Fruit fly (Drosophila melanogaster) whole organism, embryonic: Measurements from ENCODE around the gene CG32681.

Experiments used
- ATbp ChIP-seq: fragments of 200-800 bp; sonication (Bioruptor generic); optimal IDR thresholded peaks from 2 replicates; lab custom pipeline; 2017; ENCODE audit warnings: missing biosample characterization, mild to moderate bottlenecking, missing genetic modification characterization, missing genetic modification reagents
- Abd-B ChIP-seq: fragments of 200-800 bp; sonication (Bioruptor generic); optimal IDR thresholded peaks from 2 replicates; lab custom pipeline; 2018; ENCODE audit warnings: missing biosample characterization, mild to moderate bottlenecking, missing genetic modification characterization, moderate library complexity
- Bteb2 ChIP-seq: fragments of 200-800 bp; sonication (Bioruptor generic); optimal IDR thresholded peaks from 2 replicates; lab custom pipeline; 2016; ENCODE audit warnings: missing biosample characterization, missing genetic modification characterization
- CG11723 ChIP-seq: fragments of 200-800 bp; sonication (Bioruptor generic); optimal IDR thresholded peaks from 2 replicates; lab custom pipeline; 2017; ENCODE audit warnings: missing biosample characterization, mild to moderate bottlenecking, missing genetic modification characterization
- CG13894 ChIP-seq: fragments of 200-800 bp; sonication (Bioruptor generic); optimal IDR thresholded peaks from 3 replicates; lab custom pipeline; 2018; ENCODE audit warnings: missing biosample characterization, mild to moderate bottlenecking, missing genetic modification characterization, moderate library complexity
- CG14965 ChIP-seq: fragments of 200-800 bp; sonication (Bioruptor generic); optimal IDR thresholded peaks from 2 replicates; lab custom pipeline; 2016; ENCODE audit warnings: missing biosample characterization, missing genetic modification characterization, borderline replicate concordance
- CG18262 ChIP-seq: fragments of 200-800 bp; optimal IDR thresholded peaks from 3 replicates; lab custom pipeline; 2019; ENCODE audit warnings: missing biosample characterization, mild to moderate bottlenecking, missing genetic modification characterization, moderate library complexity
- CG1832 ChIP-seq: fragments of 200-800 bp; sonication (Bioruptor generic); optimal IDR thresholded peaks from 2 replicates; lab custom pipeline; 2017; ENCODE audit warnings: missing biosample characterization, mild to moderate bottlenecking, missing genetic modification characterization, inconsistent platforms
- CG2678 ChIP-seq: fragments of 200-800 bp; sonication (Bioruptor generic); optimal IDR thresholded peaks from 3 replicates; lab custom pipeline; 2019; ENCODE audit warnings: missing biosample characterization, mild to moderate bottlenecking, missing genetic modification characterization, moderate library complexity
- CG2712 ChIP-seq: fragments of 200-800 bp; optimal IDR thresholded peaks from 3 replicates; lab custom pipeline; 2019; ENCODE audit warnings: missing biosample characterization, mild to moderate bottlenecking, missing genetic modification characterization, moderate library complexity
- CG3407 ChIP-seq: fragments of 200-800 bp; sonication (Bioruptor generic); optimal IDR thresholded peaks from 2 replicates; lab custom pipeline; 2018; ENCODE audit warnings: missing biosample characterization, mild to moderate bottlenecking, missing genetic modification characterization
- CG34422 ChIP-seq: fragments of 200-800 bp; sonication (Bioruptor generic); IDR thresholded peaks from 3 replicates; pipeline ENCODE4 v1.3.6; 2022; ENCODE audit warnings: missing biosample characterization, missing genetic modification characterization
- CG3847 ChIP-seq: fragments of 200-800 bp; sonication (Bioruptor generic); IDR thresholded peaks from 2 replicates; pipeline ENCODE4 v1.3.6; 2022; ENCODE audit warnings: missing biosample characterization, missing genetic modification characterization
- CG6175 ChIP-seq: fragments of 200-800 bp; sonication (Bioruptor generic); IDR thresholded peaks from 3 replicates; pipeline ENCODE4 v1.3.6; 2022; ENCODE audit warnings: missing biosample characterization, missing genetic modification characterization
- CG7745 ChIP-seq: fragments of 200-800 bp; sonication (Bioruptor generic); optimal IDR thresholded peaks from 2 replicates; lab custom pipeline; 2018; ENCODE audit warnings: missing biosample characterization, mild to moderate bottlenecking, missing genetic modification characterization, moderate library complexity
- CG7786 ChIP-seq: fragments of 200-800 bp; sonication (Bioruptor generic); optimal IDR thresholded peaks from 2 replicates; lab custom pipeline; 2016; ENCODE audit warnings: missing biosample characterization, missing genetic modification characterization
- CG8281 ChIP-seq: fragments of 200-800 bp; sonication (Bioruptor generic); optimal IDR thresholded peaks from 2 replicates; lab custom pipeline; 2018; ENCODE audit warnings: missing biosample characterization, mild to moderate bottlenecking, missing genetic modification characterization, moderate library complexity
- CG9215 ChIP-seq: fragments of 200-800 bp; sonication (Bioruptor generic); IDR thresholded peaks from 2 replicates; pipeline ENCODE4 v1.3.6; 2022; ENCODE audit warnings: missing biosample characterization, missing genetic modification characterization
- CrebB ChIP-seq: fragments of 200-800 bp; sonication (Bioruptor generic); optimal IDR thresholded peaks from 3 replicates; lab custom pipeline; 2018; ENCODE audit warnings: missing biosample characterization, mild to moderate bottlenecking, missing genetic modification characterization
- D19B ChIP-seq: fragments of 200-800 bp; sonication (Bioruptor generic); optimal IDR thresholded peaks from 2 replicates; lab custom pipeline; 2017; ENCODE audit warnings: missing biosample characterization, mild to moderate bottlenecking, missing genetic modification characterization
- Doc3 ChIP-seq: fragments of 200-800 bp; sonication (Bioruptor generic); IDR thresholded peaks from 3 replicates; pipeline ENCODE4 v1.3.6; 2022; ENCODE audit warnings: missing biosample characterization, missing genetic modification characterization; ENCODE audit not compliant: partially characterized antibody
- Drgx ChIP-seq: fragments of 200-800 bp; sonication (Bioruptor generic); IDR thresholded peaks from 2 replicates; pipeline ENCODE4 v1.3.6; 2022; ENCODE audit warnings: missing biosample characterization, missing genetic modification characterization
- Lim3 ChIP-seq: fragments of 200-800 bp; sonication (Bioruptor generic); IDR thresholded peaks from 2 replicates; pipeline ENCODE4 v1.3.6; 2022; ENCODE audit warnings: missing biosample characterization, missing genetic modification characterization
- NFAT ChIP-seq: fragments of 200-800 bp; sonication (Bioruptor generic); IDR thresholded peaks from 2 replicates; pipeline ENCODE4 v1.3.6; 2022; ENCODE audit warnings: missing biosample characterization, missing genetic modification characterization
- Sry-δ ChIP-seq: fragments of 200-800 bp; sonication (Bioruptor generic); optimal IDR thresholded peaks from 2 replicates; lab custom pipeline; 2016; ENCODE audit warnings: missing biosample characterization, missing genetic modification characterization
- Trl ChIP-seq, 3 experiments: fragments of >200 bp in 2 of 3; fragments of 200-800 bp in 1 of 3; sonication (Bioruptor generic) in 1 of 3; optimal IDR thresholded peaks; 2 replicates in 1 of 3; 3 replicates in 2 of 3; lab custom pipeline; 2016 to 2017; ENCODE audit warnings: missing biosample characterization in 1 of 3, missing genetic modification characterization in 1 of 3
- bab2 ChIP-seq: fragments of 200-800 bp; sonication (Bioruptor generic); optimal IDR thresholded peaks from 2 replicates; lab custom pipeline; 2016; ENCODE audit warnings: missing biosample characterization, missing genetic modification characterization
- bbx ChIP-seq: fragments of 200-800 bp; sonication (Bioruptor generic); IDR thresholded peaks from 2 replicates; pipeline ENCODE4 v1.3.6; 2022; ENCODE audit warnings: missing biosample characterization, missing genetic modification characterization; ENCODE audit not compliant: partially characterized antibody
- btn ChIP-seq: fragments of 200-800 bp; sonication (Bioruptor generic); optimal IDR thresholded peaks from 2 replicates; lab custom pipeline; 2016; ENCODE audit warnings: missing biosample characterization, missing genetic modification characterization
- disco-r ChIP-seq: fragments of 200-800 bp; sonication (Bioruptor generic); optimal IDR thresholded peaks from 2 replicates; lab custom pipeline; 2016; ENCODE audit warnings: missing biosample characterization, missing genetic modification characterization
- dpn ChIP-seq, 2 experiments: fragments of 200-800 bp; sonication (Bioruptor generic); optimal IDR thresholded peaks; 3 replicates each; lab custom pipeline; 2016; ENCODE audit warnings: missing biosample characterization in 2 of 2, missing genetic modification characterization in 2 of 2
- fru ChIP-seq: fragments of >200 bp; optimal IDR thresholded peaks from 2 replicates; lab custom pipeline; 2017
- insv ChIP-seq, 2 experiments: fragments of 200-800 bp; sonication (Bioruptor generic); optimal IDR thresholded peaks; 3 replicates each; lab custom pipeline; 2016 to 2018; ENCODE audit warnings: missing biosample characterization in 2 of 2, missing genetic modification characterization in 2 of 2
- jigr1 ChIP-seq: fragments of 200-800 bp; sonication (Bioruptor generic); IDR thresholded peaks from 3 replicates; pipeline ENCODE4 v1.3.6; 2022; ENCODE audit warnings: missing biosample characterization, missing genetic modification characterization
- klu ChIP-seq: fragments of 200-800 bp; sonication (Bioruptor generic); IDR thresholded peaks from 2 replicates; pipeline ENCODE4 v1.3.6; 2022; ENCODE audit warnings: missing biosample characterization, missing genetic modification characterization
- onecut ChIP-seq: fragments of 200-800 bp; sonication (Bioruptor generic); IDR thresholded peaks from 2 replicates; pipeline ENCODE4 v1.3.6; 2022; ENCODE audit warnings: missing biosample characterization, missing genetic modification characterization
- pnt ChIP-seq: fragments of 200-800 bp; sonication (Bioruptor generic); optimal IDR thresholded peaks from 3 replicates; lab custom pipeline; 2016; ENCODE audit warnings: missing biosample characterization, missing genetic modification characterization
- psq ChIP-seq: fragments of 200-800 bp; sonication (Bioruptor generic); optimal IDR thresholded peaks from 2 replicates; lab custom pipeline; 2017; ENCODE audit warnings: missing biosample characterization, missing genetic modification characterization
- ranshi ChIP-seq: fragments of 200-800 bp; sonication (Bioruptor generic); IDR thresholded peaks from 2 replicates; pipeline ENCODE4 v1.3.6; 2022; ENCODE audit warnings: missing biosample characterization, missing genetic modification characterization
- salm ChIP-seq: fragments of 200-800 bp; sonication (Bioruptor generic); optimal IDR thresholded peaks from 2 replicates; lab custom pipeline; 2018; ENCODE audit warnings: missing biosample characterization, mild to moderate bottlenecking, missing genetic modification characterization
- sc ChIP-seq, 3 experiments: fragments of >200 bp in 2 of 3; fragments of 200-800 bp in 1 of 3; sonication (Bioruptor generic) in 1 of 3; optimal IDR thresholded peaks; 2 replicates in 2 of 3; 3 replicates in 1 of 3; lab custom pipeline; 2017; ENCODE audit warnings: mild to moderate bottlenecking in 1 of 3, missing biosample characterization in 1 of 3, missing genetic modification characterization in 1 of 3, missing genetic modification reagents in 1 of 3
- sd ChIP-seq: fragments of 200-800 bp; sonication (Bioruptor generic); optimal IDR thresholded peaks from 3 replicates; lab custom pipeline; 2018; ENCODE audit warnings: missing biosample characterization, mild to moderate bottlenecking, missing genetic modification characterization, moderate library complexity
- slp2 ChIP-seq: fragments of 200-800 bp; sonication (Bioruptor generic); optimal IDR thresholded peaks from 2 replicates; lab custom pipeline; 2016; ENCODE audit warnings: missing biosample characterization, missing genetic modification characterization
- sr ChIP-seq: fragments of 200-800 bp; sonication (Bioruptor generic); IDR thresholded peaks from 3 replicates; pipeline ENCODE4 v1.3.6; 2022; ENCODE audit warnings: missing biosample characterization, missing genetic modification characterization
- tap ChIP-seq: fragments of 200-800 bp; optimal IDR thresholded peaks from 3 replicates; lab custom pipeline; 2019; ENCODE audit warnings: missing biosample characterization, mild to moderate bottlenecking, missing genetic modification characterization, moderate library complexity
- tgo ChIP-seq: fragments of 200-800 bp; sonication (Bioruptor generic); IDR thresholded peaks from 3 replicates; pipeline ENCODE4 v1.3.6; 2022; ENCODE audit warnings: missing biosample characterization, missing genetic modification characterization
- tll ChIP-seq, 2 experiments: fragments of 200-800 bp in 1 of 2; fragments of >200 bp in 1 of 2; sonication (Bioruptor generic) in 1 of 2; optimal IDR thresholded peaks; 2 replicates each; lab custom pipeline; 2017 to 2019; ENCODE audit warnings: missing biosample characterization in 2 of 2, missing genetic modification characterization in 2 of 2, mild to moderate bottlenecking in 1 of 2, moderate library complexity in 1 of 2
- wor ChIP-seq: fragments of 200-800 bp; sonication (Bioruptor generic); IDR thresholded peaks from 2 replicates; pipeline ENCODE4 v1.3.6; 2022; ENCODE audit warnings: missing biosample characterization, missing genetic modification characterization
- z ChIP-seq: fragments of 200-800 bp; sonication (Bioruptor generic); IDR thresholded peaks from 3 replicates; pipeline ENCODE4 v1.3.6; 2022; ENCODE audit warnings: missing biosample characterization, missing genetic modification characterization

Gene CG32681

dm6 chrX:10365748-10366415, 15.3 kb downstream of the CG32681 start (continued):
- no peak for TF ChIP-seq Bteb2
- TF ChIP-seq tll (GFP tag; optimal IDR thresholded peaks at IDR 0.05; lab: Kevin White, UChicago) = no peak
- no peak for TF ChIP-seq pnt
- TF ChIP-seq CG11723 (GFP tag; lab: Kevin White, UChicago) = no peak
- no peak for TF ChIP-seq Lim3 (GFP tag; lab: Robert Waterston, UW)
- TF ChIP-seq CG2712 (tag; lab: Kevin White, UChicago) = peak; percentile 32
- peak; percentile 38 for TF ChIP-seq ATbp (GFP tag; lab: Kevin White, UChicago)
- TF ChIP-seq btn = no peak
- TF ChIP-seq CrebB (tag; lab: Kevin White, UChicago) = no peak
- no peak for TF ChIP-seq CG6175 (GFP tag; lab: Robert Waterston, UW)
- TF ChIP-seq CG9215 = no peak
- TF ChIP-seq sr (GFP tag; lab: Robert Waterston, UW) = no peak
- no peak for TF ChIP-seq bab2 (GFP tag; lab: Kevin White, UChicago)
- no peak for TF ChIP-seq CG8281 (tag; lab: Kevin White, UChicago)
- peak; percentile 26 for TF ChIP-seq CG2678
- no peak for TF ChIP-seq fru
- no peak for TF ChIP-seq D19B
- TF ChIP-seq tgo (GFP tag; lab: Robert Waterston, UW) = no peak
- TF ChIP-seq salm = no peak
- no peak for TF ChIP-seq slp2
- no peak for TF ChIP-seq klu
- TF ChIP-seq Abd-B (GFP tag; lab: Kevin White, UChicago) = no peak
- TF ChIP-seq Sry-δ (GFP tag; lab: Kevin White, UChicago) = peak; percentile 94
- no peak for TF ChIP-seq CG14965 (GFP tag; lab: Kevin White, UChicago)
- TF ChIP-seq CG7786 = no peak
- no peak for TF ChIP-seq CG1832
- no peak for TF ChIP-seq CG18262
- peak; percentile 96 for TF ChIP-seq bbx (GFP tag; lab: Robert Waterston, UW)
- no peak for TF ChIP-seq psq (GFP tag; lab: Kevin White, UChicago)
- no peak for TF ChIP-seq CG7745
- TF ChIP-seq onecut (GFP tag; lab: Robert Waterston, UW) = no peak
- TF ChIP-seq sc (optimal IDR thresholded peaks at IDR 0.05; lab: Kevin White, UChicago) = no peak
- TF ChIP-seq sc (GFP tag; optimal IDR thresholded peaks at IDR 0.05; lab: Kevin White, UChicago) = no peak
- TF ChIP-seq insv (GFP tag; optimal IDR thresholded peaks at IDR 0.05; lab: Kevin White, UChicago) = peak; percentile 84 to 98
- no peak for TF ChIP-seq CG3847 (GFP tag; lab: Robert Waterston, UW)
- peak in 1 of 2 experiments; percentile 0 for TF ChIP-seq dpn (GFP tag; optimal IDR thresholded peaks at IDR 0.05; lab: Kevin White, UChicago)
- peak; percentile 31 for TF ChIP-seq CG13894 (tag; lab: Kevin White, UChicago)
- no peak for TF ChIP-seq tap (tag; lab: Kevin White, UChicago)
- TF ChIP-seq z (GFP tag; lab: Robert Waterston, UW) = no peak
- TF ChIP-seq wor (GFP tag; lab: Robert Waterston, UW) = no peak
- no peak for TF ChIP-seq Drgx
- no peak for TF ChIP-seq NFAT (GFP tag; lab: Robert Waterston, UW)
- no peak for TF ChIP-seq disco-r (GFP tag; lab: Kevin White, UChicago)
- TF ChIP-seq CG3407 = no peak
- peak; percentile 82 for TF ChIP-seq sd (tag; lab: Kevin White, UChicago)
- TF ChIP-seq ranshi (GFP tag; lab: Robert Waterston, UW) = no peak
- TF ChIP-seq jigr1 (GFP tag; lab: Robert Waterston, UW) = no peak
- peak; percentile 82 for TF ChIP-seq Doc3
- peak in 1 of 2 experiments; percentile 22 for TF ChIP-seq Trl (optimal IDR thresholded peaks at IDR 0.05; lab: Kevin White, UChicago)
- peak; percentile 40 for TF ChIP-seq Trl (GFP tag; optimal IDR thresholded peaks at IDR 0.05; lab: Kevin White, UChicago)
- peak; percentile 42; the same call in 1 of the 3 replicates for TF ChIP-seq CG34422 (GFP tag; lab: Robert Waterston, UW)
